Fruit fly (Drosophila melanogaster) whole organism, embryonic: ENCODE measurements around the gene Nasp.

ENCODE experiments used
- Antp ChIP-seq: fragments of 200-800 bp; sonication (Bioruptor generic); optimal IDR thresholded peaks from 3 replicates; lab custom pipeline; 2016; ENCODE audit warnings: missing biosample characterization, missing genetic modification characterization
- CG11093 ChIP-seq: fragments of 200-800 bp; sonication (Bioruptor generic); IDR thresholded peaks from 3 replicates; pipeline ENCODE4 v1.3.6; 2022; ENCODE audit warnings: missing biosample characterization, missing genetic modification characterization
- CG13894 ChIP-seq: fragments of 200-800 bp; sonication (Bioruptor generic); optimal IDR thresholded peaks from 3 replicates; lab custom pipeline; 2018; ENCODE audit warnings: missing biosample characterization, mild to moderate bottlenecking, missing genetic modification characterization, moderate library complexity
- CG1529 ChIP-seq: fragments of 200-800 bp; sonication (Bioruptor generic); optimal IDR thresholded peaks from 3 replicates; lab custom pipeline; 2018; ENCODE audit warnings: missing biosample characterization, missing genetic modification characterization
- CG15696 ChIP-seq: fragments of 200-800 bp; sonication (Bioruptor generic); optimal IDR thresholded peaks from 2 replicates; lab custom pipeline; 2019; ENCODE audit warnings: missing biosample characterization, mild to moderate bottlenecking, missing genetic modification characterization, moderate library complexity
- CG1647 ChIP-seq: fragments of 200-800 bp; sonication (Bioruptor generic); optimal IDR thresholded peaks from 3 replicates; lab custom pipeline; 2016; ENCODE audit warnings: missing biosample characterization, missing genetic modification characterization
- CG1792 ChIP-seq: fragments of 200-800 bp; sonication (Bioruptor generic); optimal IDR thresholded peaks from 2 replicates; lab custom pipeline; 2016; ENCODE audit warnings: missing biosample characterization, missing genetic modification characterization
- CG2120 ChIP-seq: fragments of 200-800 bp; sonication (Bioruptor generic); optimal IDR thresholded peaks from 3 replicates; lab custom pipeline; 2016; ENCODE audit warnings: missing biosample characterization, missing genetic modification characterization
- CG2202 ChIP-seq: fragments of 200-800 bp; sonication (Bioruptor generic); optimal IDR thresholded peaks from 2 replicates; lab custom pipeline; 2018; ENCODE audit warnings: missing biosample characterization, mild to moderate bottlenecking, missing genetic modification characterization
- CG30020 ChIP-seq: fragments of 200-800 bp; optimal IDR thresholded peaks from 2 replicates; lab custom pipeline; 2019; ENCODE audit warnings: missing biosample characterization, mild to moderate bottlenecking, missing genetic modification characterization, moderate library complexity
- CG31441 ChIP-seq: fragments of 200-800 bp; sonication (Bioruptor generic); IDR thresholded peaks from 2 replicates; pipeline ENCODE4 v1.3.6; 2022; ENCODE audit warnings: missing biosample characterization, missing genetic modification characterization
- CG34422 ChIP-seq: fragments of 200-800 bp; sonication (Bioruptor generic); IDR thresholded peaks from 3 replicates; pipeline ENCODE4 v1.3.6; 2022; ENCODE audit warnings: missing biosample characterization, missing genetic modification characterization
- CG5180 ChIP-seq: fragments of 200-800 bp; sonication (Bioruptor generic); optimal IDR thresholded peaks from 3 replicates; lab custom pipeline; 2017; ENCODE audit warnings: missing biosample characterization, missing genetic modification characterization, mild to moderate bottlenecking, moderate library complexity, missing genetic modification reagents
- CG6272 ChIP-seq: fragments of 200-800 bp; sonication (Bioruptor generic); IDR thresholded peaks from 2 replicates; pipeline ENCODE4 v1.3.6; 2022; ENCODE audit warnings: missing biosample characterization, missing genetic modification characterization
- CG7271 ChIP-seq: fragments of 200-800 bp; sonication (Bioruptor generic); optimal IDR thresholded peaks from 2 replicates; lab custom pipeline; 2018; ENCODE audit warnings: missing biosample characterization, mild to moderate bottlenecking, missing genetic modification characterization, moderate library complexity
- CG7357 ChIP-seq: fragments of 200-800 bp; sonication (Bioruptor generic); IDR thresholded peaks from 3 replicates; pipeline ENCODE4 v1.3.6; 2022; ENCODE audit warnings: missing biosample characterization, missing genetic modification characterization
- CG9437 ChIP-seq: fragments of 200-800 bp; sonication (Bioruptor generic); optimal IDR thresholded peaks from 2 replicates; lab custom pipeline; 2018; ENCODE audit warnings: missing biosample characterization, mild to moderate bottlenecking, missing genetic modification characterization
- CTCF ChIP-seq: fragments of 200-800 bp; sonication (Bioruptor generic); optimal IDR thresholded peaks from 2 replicates; lab custom pipeline; 2017; ENCODE audit warnings: missing biosample characterization, mild to moderate bottlenecking, missing genetic modification characterization, moderate library complexity
- CkIIα-i1 ChIP-seq: fragments of 200-800 bp; sonication (Bioruptor generic); IDR thresholded peaks from 2 replicates; pipeline ENCODE4 v1.3.6; 2022; ENCODE audit warnings: missing biosample characterization, missing genetic modification characterization
- D ChIP-seq, 2 experiments: fragments of 200-800 bp in 1 of 2; fragments of >200 bp in 1 of 2; sonication (Bioruptor generic) in 1 of 2; optimal IDR thresholded peaks; 2 replicates in 1 of 2; 3 replicates in 1 of 2; lab custom pipeline; 2017; ENCODE audit warnings: mild to moderate bottlenecking in 1 of 2, missing biosample characterization in 1 of 2, missing genetic modification characterization in 1 of 2, missing genetic modification reagents in 1 of 2
- Dek ChIP-seq: fragments of 200-800 bp; sonication (Bioruptor generic); optimal IDR thresholded peaks from 3 replicates; lab custom pipeline; 2019; ENCODE audit warnings: missing biosample characterization, mild to moderate bottlenecking, missing genetic modification characterization, moderate library complexity
- HLHmδ ChIP-seq: fragments of 200-800 bp; sonication (Bioruptor generic); optimal IDR thresholded peaks from 2 replicates; lab custom pipeline; 2018; ENCODE audit warnings: missing biosample characterization, mild to moderate bottlenecking, missing genetic modification characterization, moderate library complexity
- Hand ChIP-seq: fragments of 200-800 bp; sonication (Bioruptor generic); optimal IDR thresholded peaks from 2 replicates; lab custom pipeline; 2017; ENCODE audit warnings: mild to moderate bottlenecking, missing biosample characterization, missing genetic modification reagents, missing genetic modification characterization
- Hey ChIP-seq: fragments of 200-800 bp; sonication (Bioruptor generic); optimal IDR thresholded peaks from 3 replicates; lab custom pipeline; 2018; ENCODE audit warnings: missing biosample characterization, mild to moderate bottlenecking, missing genetic modification characterization
- Lim3 ChIP-seq: fragments of 200-800 bp; sonication (Bioruptor generic); IDR thresholded peaks from 2 replicates; pipeline ENCODE4 v1.3.6; 2022; ENCODE audit warnings: missing biosample characterization, missing genetic modification characterization
- NC2α ChIP-seq: fragments of 200-800 bp; sonication (Bioruptor generic); optimal IDR thresholded peaks from 2 replicates; lab custom pipeline; 2016; ENCODE audit warnings: missing biosample characterization, missing genetic modification characterization
- NK7.1 ChIP-seq: fragments of 200-800 bp; sonication (Bioruptor generic); optimal IDR thresholded peaks from 3 replicates; lab custom pipeline; 2016; ENCODE audit warnings: missing biosample characterization, missing genetic modification characterization
- Oli ChIP-seq: fragments of 200-800 bp; sonication (Bioruptor generic); optimal IDR thresholded peaks from 2 replicates; lab custom pipeline; 2018; ENCODE audit warnings: missing biosample characterization, mild to moderate bottlenecking, missing genetic modification characterization, moderate library complexity
- Xbp1 ChIP-seq: fragments of 200-800 bp; sonication (Bioruptor generic); optimal IDR thresholded peaks from 3 replicates; lab custom pipeline; 2016; ENCODE audit warnings: missing biosample characterization, mild to moderate bottlenecking, missing genetic modification characterization
- YL-1 ChIP-seq: fragments of 200-800 bp; sonication (Bioruptor generic); optimal IDR thresholded peaks from 3 replicates; lab custom pipeline; 2017; ENCODE audit warnings: missing biosample characterization, mild to moderate bottlenecking, missing genetic modification characterization
- ab ChIP-seq: fragments of 200-800 bp; sonication (Bioruptor generic); optimal IDR thresholded peaks from 2 replicates; lab custom pipeline; 2016; ENCODE audit warnings: missing biosample characterization, missing genetic modification characterization
- ara ChIP-seq: fragments of 200-800 bp; sonication (Bioruptor generic); IDR thresholded peaks from 2 replicates; pipeline ENCODE4 v1.3.6; 2022; ENCODE audit warnings: missing biosample characterization, missing genetic modification characterization
- az2 ChIP-seq: fragments of 200-800 bp; sonication (Bioruptor generic); optimal IDR thresholded peaks from 3 replicates; lab custom pipeline; 2016; ENCODE audit warnings: missing biosample characterization, missing genetic modification characterization
- bab2 ChIP-seq: fragments of 200-800 bp; sonication (Bioruptor generic); optimal IDR thresholded peaks from 2 replicates; lab custom pipeline; 2016; ENCODE audit warnings: missing biosample characterization, missing genetic modification characterization
- cad ChIP-seq: fragments of >200 bp; optimal IDR thresholded peaks from 2 replicates; lab custom pipeline; 2017; ENCODE audit warnings: missing biosample characterization, missing genetic modification characterization
- dm ChIP-seq: fragments of 200-800 bp; sonication (Bioruptor generic); optimal IDR thresholded peaks from 3 replicates; lab custom pipeline; 2016; ENCODE audit warnings: missing biosample characterization, missing genetic modification characterization
- ems ChIP-seq: fragments of 200-800 bp; sonication (Bioruptor generic); optimal IDR thresholded peaks from 3 replicates; lab custom pipeline; 2016; ENCODE audit warnings: missing biosample characterization, missing genetic modification characterization
- exex ChIP-seq: fragments of 200-800 bp; sonication (Bioruptor generic); optimal IDR thresholded peaks from 4 replicates; lab custom pipeline; 2018; ENCODE audit warnings: missing biosample characterization, mild to moderate bottlenecking, missing genetic modification characterization, moderate library complexity
- fd102C ChIP-seq: fragments of 200-800 bp; sonication (Bioruptor generic); optimal IDR thresholded peaks from 2 replicates; lab custom pipeline; 2018; ENCODE audit warnings: missing biosample characterization, mild to moderate bottlenecking, missing genetic modification characterization, moderate library complexity
- gem ChIP-seq: fragments of 200-800 bp; sonication (Bioruptor generic); optimal IDR thresholded peaks from 2 replicates; lab custom pipeline; 2019; ENCODE audit warnings: missing biosample characterization, mild to moderate bottlenecking, missing genetic modification characterization, moderate library complexity
- gfzf ChIP-seq: fragments of 200-800 bp; sonication (Bioruptor generic); optimal IDR thresholded peaks from 2 replicates; lab custom pipeline; 2016; ENCODE audit warnings: missing biosample characterization, mild to moderate bottlenecking, missing genetic modification characterization, moderate library complexity
- gro ChIP-seq: fragments of 200-800 bp; sonication (Bioruptor generic); optimal IDR thresholded peaks from 2 replicates; lab custom pipeline; 2016; ENCODE audit warnings: missing biosample characterization, missing genetic modification characterization
- gsb ChIP-seq: fragments of 200-800 bp; sonication (Bioruptor generic); IDR thresholded peaks from 2 replicates; pipeline ENCODE4 v1.3.6; 2022; ENCODE audit warnings: missing biosample characterization, missing genetic modification characterization
- insv ChIP-seq, 2 experiments: fragments of 200-800 bp; sonication (Bioruptor generic); optimal IDR thresholded peaks; 3 replicates each; lab custom pipeline; 2016 to 2018; ENCODE audit warnings: missing biosample characterization in 2 of 2, missing genetic modification characterization in 2 of 2
- otp ChIP-seq: fragments of 200-800 bp; sonication (Bioruptor generic); IDR thresholded peaks from 3 replicates; pipeline ENCODE4, ENCODE4 v1.3.6; 2022; ENCODE audit warnings: missing biosample characterization, missing genetic modification characterization
- peb ChIP-seq: fragments of 200-800 bp; sonication (Bioruptor generic); IDR thresholded peaks from 2 replicates; pipeline ENCODE4 v1.3.6; 2022; ENCODE audit warnings: missing biosample characterization, missing genetic modification characterization
- sc ChIP-seq, 3 experiments: fragments of >200 bp in 2 of 3; fragments of 200-800 bp in 1 of 3; sonication (Bioruptor generic) in 1 of 3; optimal IDR thresholded peaks; 2 replicates in 2 of 3; 3 replicates in 1 of 3; lab custom pipeline; 2017; ENCODE audit warnings: mild to moderate bottlenecking in 1 of 3, missing biosample characterization in 1 of 3, missing genetic modification characterization in 1 of 3, missing genetic modification reagents in 1 of 3
- tgo ChIP-seq: fragments of 200-800 bp; sonication (Bioruptor generic); IDR thresholded peaks from 3 replicates; pipeline ENCODE4 v1.3.6; 2022; ENCODE audit warnings: missing biosample characterization, missing genetic modification characterization
- wor ChIP-seq: fragments of 200-800 bp; sonication (Bioruptor generic); IDR thresholded peaks from 2 replicates; pipeline ENCODE4 v1.3.6; 2022; ENCODE audit warnings: missing biosample characterization, missing genetic modification characterization
- zf30C ChIP-seq: fragments of 200-800 bp; sonication (Bioruptor generic); optimal IDR thresholded peaks from 3 replicates; lab custom pipeline; 2018; ENCODE audit warnings: missing biosample characterization, mild to moderate bottlenecking, missing genetic modification characterization

Gene Nasp

dm6 chr3R:8747134-8747870 lies at the start of gene Nasp, which contains the start of gene CG9801 (continued):
- TF ChIP-seq HLHmδ (GFP tag; lab: Kevin White, UChicago) (peak; percentile 20), gfzf (GFP tag; lab: Kevin White, UChicago) (peak; percentile 97), YL-1 (peak; percentile 58), fd102C (GFP tag; lab: Kevin White, UChicago) (no peak), CG2120 (GFP tag; lab: Kevin White, UChicago) (peak; percentile 46), NC2α (GFP tag; lab: Kevin White, UChicago) (no peak), sc (optimal IDR thresholded peaks at IDR 0.05; lab: Kevin White, UChicago) (no peak), sc (GFP tag; optimal IDR thresholded peaks at IDR 0.05; lab: Kevin White, UChicago) (no peak), wor (GFP tag; lab: Robert Waterston, UW) (no peak), ara (GFP tag; lab: Robert Waterston, UW) (no peak), CG2202 (no peak), cad (GFP tag; lab: Kevin White, UChicago) (no peak), dm (GFP tag; lab: Kevin White, UChicago) (peak; percentile 35), CG11093 (GFP tag; lab: Robert Waterston, UW) (no peak), gsb (GFP tag; lab: Robert Waterston, UW) (no peak), gem (tag; lab: Kevin White, UChicago) (no peak), NK7.1 (GFP tag; lab: Kevin White, UChicago) (peak; percentile 15), CG5180 (no peak), CG31441 (GFP tag; lab: Robert Waterston, UW) (peak; percentile 20; the same call in 1 of the 2 replicates), zf30C (GFP tag; lab: Kevin White, UChicago) (no peak), Oli (tag; lab: Kevin White, UChicago) (no peak), CG9437 (GFP tag; lab: Kevin White, UChicago) (no peak), CG34422 (peak; percentile 56; the same call in 2 of the 3 replicates), insv (GFP tag; optimal IDR thresholded peaks at IDR 0.05; lab: Kevin White, UChicago) (peak in 1 of 2 experiments; percentile 10), CTCF (peak; percentile 67), Xbp1 (GFP tag; lab: Kevin White, UChicago) (peak; percentile 27), exex (tag; lab: Kevin White, UChicago) (no peak), az2 (GFP tag; lab: Kevin White, UChicago) (no peak), Antp (GFP tag; lab: Kevin White, UChicago) (peak; percentile 50), CG1647 (GFP tag; lab: Kevin White, UChicago) (no peak), bab2 (GFP tag; lab: Kevin White, UChicago) (no peak), CG7271 (tag; lab: Kevin White, UChicago) (no peak), peb (GFP tag; lab: Robert Waterston, UW) (0 out of 2 replicates have a peak, but pooled peaks have one; percentile 30), CG30020 (tag; lab: Kevin White, UChicago) (peak; percentile 35), ems (peak; percentile 13), CG13894 (tag; lab: Kevin White, UChicago) (no peak), otp (GFP tag; lab: Robert Waterston, UW) (no peak), tgo (GFP tag; lab: Robert Waterston, UW) (no peak), Lim3 (no peak), CkIIα-i1 (GFP tag; lab: Robert Waterston, UW) (no peak), D (optimal IDR thresholded peaks at IDR 0.05; lab: Kevin White, UChicago) (no peak), D (GFP tag; optimal IDR thresholded peaks at IDR 0.05; lab: Kevin White, UChicago) (no peak), CG1792 (GFP tag; lab: Kevin White, UChicago) (no peak), Hey (tag; lab: Kevin White, UChicago) (no peak), CG1529 (GFP tag; lab: Kevin White, UChicago) (no peak), gro (peak; percentile 34), Dek (tag; lab: Kevin White, UChicago) (peak; percentile 8), CG6272 (GFP tag; lab: Robert Waterston, UW) (peak; percentile 16; the same call in 1 of the 2 replicates), CG15696 (tag; lab: Kevin White, UChicago) (peak; percentile 14), ab (no peak), Hand (no peak), CG7357 (GFP tag; lab: Robert Waterston, UW) (no peak)
